Fruit fly (Drosophila melanogaster) whole organism, embryonic: Measurements from ENCODE around the gene Fbxl7.
A peak's percentile ranks its signal among the peaks of the same experiment; 100 is the strongest.

Experiments
- Bgb ChIP-seq: fragments of 200-800 bp; sonication (Bioruptor generic); IDR thresholded peaks from 2 replicates; pipeline ENCODE4 v1.3.6; 2022; ENCODE audit warnings: missing biosample characterization, missing genetic modification characterization; ENCODE audit not compliant: partially characterized antibody
- CG10543 ChIP-seq: fragments of 200-800 bp; sonication (Bioruptor generic); optimal IDR thresholded peaks from 3 replicates; lab custom pipeline; 2017; ENCODE audit warnings: missing biosample characterization, mild to moderate bottlenecking, missing genetic modification characterization, moderate library complexity
- CG11696 ChIP-seq: fragments of 200-800 bp; sonication (Bioruptor generic); IDR thresholded peaks from 2 replicates; pipeline ENCODE4 v1.3.6; 2022; ENCODE audit warnings: missing biosample characterization, missing genetic modification characterization
- CG14014 ChIP-seq: fragments of 200-800 bp; sonication (Bioruptor generic); IDR thresholded peaks from 2 replicates; pipeline ENCODE4 v1.3.6; 2022; ENCODE audit warnings: missing biosample characterization, missing genetic modification characterization
- CG14710 ChIP-seq: fragments of 200-800 bp; sonication (Bioruptor generic); optimal IDR thresholded peaks from 3 replicates; lab custom pipeline; 2019; ENCODE audit warnings: missing biosample characterization, mild to moderate bottlenecking, missing genetic modification characterization, moderate library complexity
- CG14860 ChIP-seq: fragments of 200-800 bp; sonication (Bioruptor generic); IDR thresholded peaks from 3 replicates; pipeline ENCODE4 v1.3.6; 2022; ENCODE audit warnings: missing biosample characterization, missing genetic modification characterization; ENCODE audit not compliant: partially characterized antibody
- CG15514 ChIP-seq: fragments of 200-800 bp; sonication (Bioruptor generic); optimal IDR thresholded peaks from 3 replicates; lab custom pipeline; 2017; ENCODE audit warnings: missing biosample characterization, missing genetic modification characterization, mild to moderate bottlenecking, moderate library complexity, missing genetic modification reagents
- CG16813 ChIP-seq: fragments of 200-800 bp; sonication (Bioruptor generic); IDR thresholded peaks from 3 replicates; pipeline ENCODE4 v1.3.6; 2022; ENCODE audit warnings: missing biosample characterization, missing genetic modification characterization; ENCODE audit not compliant: partially characterized antibody
- CG16815 ChIP-seq: fragments of 200-800 bp; sonication (Bioruptor generic); optimal IDR thresholded peaks from 3 replicates; lab custom pipeline; 2017; ENCODE audit warnings: missing biosample characterization, mild to moderate bottlenecking, missing genetic modification characterization
- CG17186 ChIP-seq: fragments of 200-800 bp; sonication (Bioruptor generic); optimal IDR thresholded peaks from 3 replicates; lab custom pipeline; 2017; ENCODE audit warnings: missing biosample characterization, missing genetic modification reagents, missing genetic modification characterization
- CG17829 ChIP-seq: fragments of 200-800 bp; optimal IDR thresholded peaks from 2 replicates; lab custom pipeline; 2019; ENCODE audit warnings: missing biosample characterization, mild to moderate bottlenecking, missing genetic modification characterization, moderate library complexity
- CG2199 ChIP-seq: fragments of 200-800 bp; sonication (Bioruptor generic); IDR thresholded peaks from 3 replicates; pipeline ENCODE4 v1.3.6; 2022; ENCODE audit warnings: missing biosample characterization, missing genetic modification characterization
- CG32767 ChIP-seq: fragments of 200-800 bp; sonication (Bioruptor generic); IDR thresholded peaks from 2 replicates; pipeline ENCODE4 v1.3.6; 2022; ENCODE audit warnings: missing biosample characterization, missing genetic modification characterization
- CG3995 ChIP-seq: fragments of 200-800 bp; sonication (Bioruptor generic); optimal IDR thresholded peaks from 3 replicates; lab custom pipeline; 2016; ENCODE audit warnings: missing biosample characterization, missing genetic modification characterization
- CG4617 ChIP-seq: fragments of 200-800 bp; sonication (Bioruptor generic); optimal IDR thresholded peaks from 3 replicates; lab custom pipeline; 2016; ENCODE audit warnings: missing biosample characterization, missing genetic modification characterization, borderline replicate concordance
- CG6654 ChIP-seq: fragments of 200-800 bp; sonication (Bioruptor generic); optimal IDR thresholded peaks from 2 replicates; lab custom pipeline; 2017; ENCODE audit warnings: missing biosample characterization, mild to moderate bottlenecking, missing genetic modification characterization
- CG8290 ChIP-seq, 3 experiments: fragments of 200-800 bp; sonication (Bioruptor generic); optimal IDR thresholded peaks; 2 replicates each; lab custom pipeline; 2016 to 2019; ENCODE audit warnings: missing biosample characterization in 3 of 3, missing genetic modification characterization in 3 of 3, mild to moderate bottlenecking in 2 of 3, moderate library complexity in 1 of 3
- Dip3 ChIP-seq: fragments of 200-800 bp; sonication (Bioruptor generic); optimal IDR thresholded peaks from 3 replicates; lab custom pipeline; 2016; ENCODE audit warnings: missing biosample characterization, missing genetic modification characterization
- Doc2 ChIP-seq: fragments of 200-800 bp; sonication (Bioruptor generic); IDR thresholded peaks from 2 replicates; pipeline ENCODE4 v1.3.6; 2022; ENCODE audit warnings: missing biosample characterization, missing genetic modification characterization
- HmgD ChIP-seq: fragments of 200-800 bp; sonication (Bioruptor generic); optimal IDR thresholded peaks from 3 replicates; lab custom pipeline; 2016; ENCODE audit warnings: missing biosample characterization, missing genetic modification characterization
- Hr51 ChIP-seq, 2 experiments: fragments of 200-800 bp; sonication (Bioruptor generic); optimal IDR thresholded peaks; 2 replicates in 1 of 2; 3 replicates in 1 of 2; lab custom pipeline; 2016 to 2018; ENCODE audit warnings: missing biosample characterization in 2 of 2, missing genetic modification characterization in 2 of 2, mild to moderate bottlenecking in 1 of 2, moderate library complexity in 1 of 2
- NC2β ChIP-seq: fragments of 200-800 bp; sonication (Bioruptor generic); optimal IDR thresholded peaks from 2 replicates; lab custom pipeline; 2016; ENCODE audit warnings: missing biosample characterization, missing genetic modification characterization
- Opbp ChIP-seq: fragments of 200-800 bp; sonication (Bioruptor generic); IDR thresholded peaks from 3 replicates; pipeline ENCODE4 v1.3.6; 2022; ENCODE audit warnings: missing biosample characterization, missing genetic modification characterization; ENCODE audit not compliant: partially characterized antibody
- Ptx1 ChIP-seq: fragments of 200-800 bp; sonication (Bioruptor generic); IDR thresholded peaks from 2 replicates; pipeline ENCODE4 v1.3.6; 2022; ENCODE audit warnings: missing biosample characterization, missing genetic modification characterization
- Rfx ChIP-seq: fragments of 200-800 bp; sonication (Bioruptor generic); IDR thresholded peaks from 2 replicates; pipeline ENCODE4 v1.3.6; 2022; ENCODE audit warnings: missing biosample characterization, missing genetic modification characterization
- Sry-δ ChIP-seq: fragments of 200-800 bp; sonication (Bioruptor generic); optimal IDR thresholded peaks from 2 replicates; lab custom pipeline; 2016; ENCODE audit warnings: missing biosample characterization, missing genetic modification characterization
- Vsx1 ChIP-seq: fragments of 200-800 bp; sonication (Bioruptor generic); optimal IDR thresholded peaks from 2 replicates; lab custom pipeline; 2017; ENCODE audit warnings: missing biosample characterization, mild to moderate bottlenecking, missing genetic modification characterization, missing genetic modification reagents
- YL-1 ChIP-seq: fragments of 200-800 bp; sonication (Bioruptor generic); optimal IDR thresholded peaks from 3 replicates; lab custom pipeline; 2017; ENCODE audit warnings: missing biosample characterization, mild to moderate bottlenecking, missing genetic modification characterization
- ara ChIP-seq: fragments of 200-800 bp; sonication (Bioruptor generic); IDR thresholded peaks from 2 replicates; pipeline ENCODE4 v1.3.6; 2022; ENCODE audit warnings: missing biosample characterization, missing genetic modification characterization
- bbx ChIP-seq: fragments of 200-800 bp; sonication (Bioruptor generic); IDR thresholded peaks from 2 replicates; pipeline ENCODE4 v1.3.6; 2022; ENCODE audit warnings: missing biosample characterization, missing genetic modification characterization; ENCODE audit not compliant: partially characterized antibody
- cas ChIP-seq: fragments of 200-800 bp; sonication (Bioruptor generic); IDR thresholded peaks from 2 replicates; pipeline ENCODE4 v1.3.6; 2022; ENCODE audit warnings: missing biosample characterization, missing genetic modification characterization
- chif ChIP-seq, 2 experiments: fragments of 200-800 bp; sonication (Bioruptor generic); optimal IDR thresholded peaks; 3 replicates each; lab custom pipeline; 2016; ENCODE audit warnings: missing biosample characterization in 2 of 2, missing genetic modification characterization in 2 of 2
- croc ChIP-seq: fragments of 200-800 bp; sonication (Bioruptor generic); conservative IDR thresholded peaks from 3 replicates; pipeline ENCODE4 v1.3.6; 2022; ENCODE audit warnings: missing biosample characterization, missing genetic modification characterization
- exex ChIP-seq: fragments of 200-800 bp; sonication (Bioruptor generic); optimal IDR thresholded peaks from 4 replicates; lab custom pipeline; 2018; ENCODE audit warnings: missing biosample characterization, mild to moderate bottlenecking, missing genetic modification characterization, moderate library complexity
- ftz-f1 ChIP-seq: fragments of 200-800 bp; sonication (Bioruptor generic); optimal IDR thresholded peaks from 2 replicates; lab custom pipeline; 2016; ENCODE audit warnings: missing biosample characterization, missing genetic modification characterization
- gsb ChIP-seq: fragments of 200-800 bp; sonication (Bioruptor generic); IDR thresholded peaks from 2 replicates; pipeline ENCODE4 v1.3.6; 2022; ENCODE audit warnings: missing biosample characterization, missing genetic modification characterization
- hb ChIP-seq: fragments of 200-800 bp; sonication (Bioruptor generic); IDR thresholded peaks from 3 replicates; pipeline ENCODE4 v1.3.6; 2022; ENCODE audit warnings: missing biosample characterization, missing genetic modification characterization; ENCODE audit not compliant: partially characterized antibody
- hbn ChIP-seq: fragments of 200-800 bp; sonication (Bioruptor generic); IDR thresholded peaks from 2 replicates; pipeline ENCODE4 v1.3.6; 2022; ENCODE audit warnings: missing biosample characterization, missing genetic modification characterization; ENCODE audit not compliant: partially characterized antibody
- knrl ChIP-seq: fragments of 200-800 bp; sonication (Bioruptor generic); IDR thresholded peaks from 3 replicates; pipeline ENCODE4 v1.3.6; 2022; ENCODE audit warnings: missing biosample characterization, missing genetic modification characterization; ENCODE audit not compliant: partially characterized antibody
- maf-S ChIP-seq: fragments of 200-800 bp; sonication (Bioruptor generic); optimal IDR thresholded peaks from 2 replicates; lab custom pipeline; 2016; ENCODE audit warnings: missing biosample characterization, missing genetic modification characterization
- mirr ChIP-seq: fragments of 200-800 bp; sonication (Bioruptor generic); optimal IDR thresholded peaks from 3 replicates; lab custom pipeline; 2018; ENCODE audit warnings: missing biosample characterization, mild to moderate bottlenecking, missing genetic modification characterization
- nom ChIP-seq: fragments of 200-800 bp; sonication (Bioruptor generic); optimal IDR thresholded peaks from 2 replicates; lab custom pipeline; 2017; ENCODE audit warnings: missing biosample characterization, missing genetic modification characterization, mild to moderate bottlenecking, moderate library complexity, missing genetic modification reagents
- phol ChIP-seq: fragments of 200-800 bp; sonication (Bioruptor generic); optimal IDR thresholded peaks from 3 replicates; lab custom pipeline; 2018; ENCODE audit warnings: missing biosample characterization, mild to moderate bottlenecking, missing genetic modification characterization, moderate library complexity
- pzg ChIP-seq: fragments of 200-800 bp; sonication (Bioruptor generic); optimal IDR thresholded peaks from 3 replicates; lab custom pipeline; 2018; ENCODE audit warnings: missing biosample characterization, mild to moderate bottlenecking, missing genetic modification characterization, moderate library complexity
- sens-2 ChIP-seq: fragments of 200-800 bp; sonication (Bioruptor generic); IDR thresholded peaks from 2 replicates; pipeline ENCODE4 v1.3.6; 2022; ENCODE audit warnings: missing biosample characterization, missing genetic modification characterization
- so ChIP-seq: fragments of 200-800 bp; sonication (Bioruptor generic); IDR thresholded peaks from 3 replicates; pipeline ENCODE4 v1.3.6; 2022; ENCODE audit warnings: missing biosample characterization, missing genetic modification characterization
- stwl ChIP-seq: fragments of 200-800 bp; sonication (Bioruptor generic); optimal IDR thresholded peaks from 3 replicates; lab custom pipeline; 2018; ENCODE audit warnings: missing biosample characterization, mild to moderate bottlenecking, missing genetic modification characterization, moderate library complexity
- trem ChIP-seq: fragments of 200-800 bp; optimal IDR thresholded peaks from 3 replicates; lab custom pipeline; 2019; ENCODE audit warnings: missing biosample characterization, mild to moderate bottlenecking, missing genetic modification characterization, moderate library complexity
- zen ChIP-seq: fragments of 200-800 bp; sonication (Bioruptor generic); optimal IDR thresholded peaks from 3 replicates; lab custom pipeline; 2018; ENCODE audit warnings: missing biosample characterization, mild to moderate bottlenecking, missing genetic modification characterization, moderate library complexity

Fbxl7 gene

DNA sequence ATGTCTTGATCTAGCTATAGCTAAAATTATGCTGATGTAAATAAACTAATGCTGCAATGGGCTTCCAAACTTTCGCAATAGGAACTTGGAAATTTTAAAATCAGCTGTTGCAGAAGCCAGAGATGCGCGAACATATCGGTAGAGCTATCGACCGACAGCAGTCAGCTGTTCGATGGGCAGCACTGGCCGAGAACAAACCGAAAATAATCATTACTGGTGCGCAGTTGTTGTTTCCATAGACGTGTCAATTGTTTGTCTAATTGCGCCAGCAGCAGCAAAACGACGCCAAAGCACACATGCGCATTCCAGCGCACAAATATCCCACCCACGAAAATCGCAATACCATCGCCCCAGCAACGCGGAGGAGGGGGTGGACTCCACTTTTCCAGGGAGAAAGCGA is 14.3 kb downstream of the Fbxl7 start, which contains the start of gene Sap47 (continued):
- TF ChIP-seq Rfx (GFP tag; lab: Robert Waterston, UW), result peak; percentile 52; the same call in 1 of the 2 replicates
- TF ChIP-seq mirr (GFP tag; lab: Kevin White, UChicago), result peak; percentile 41
- peak; percentile 85 for TF ChIP-seq bbx (GFP tag; lab: Robert Waterston, UW)
- TF ChIP-seq Hr51 (GFP tag; optimal IDR thresholded peaks at IDR 0.05; lab: Kevin White, UChicago), result peak in 1 of 2 experiments; percentile 0
- peak; percentile 42; the same call in 1 of the 2 replicates for TF ChIP-seq gsb (GFP tag; lab: Robert Waterston, UW)
- peak; percentile 77 for TF ChIP-seq knrl (GFP tag; lab: Robert Waterston, UW)
- peak; percentile 65; the same call in 2 of the 3 replicates for TF ChIP-seq hb
- TF ChIP-seq Dip3, result no peak
- peak; percentile 7 for TF ChIP-seq CG10543 (GFP tag; lab: Kevin White, UChicago)
- peak; percentile 76 for TF ChIP-seq CG16813 (GFP tag; lab: Robert Waterston, UW)
- no peak for TF ChIP-seq CG32767 (GFP tag; lab: Robert Waterston, UW)
- no peak for TF ChIP-seq sens-2 (GFP tag; lab: Robert Waterston, UW)
- no peak for TF ChIP-seq NC2β (GFP tag; lab: Kevin White, UChicago)
- peak; percentile 66 for TF ChIP-seq CG4617
- TF ChIP-seq CG14014 (GFP tag; lab: Robert Waterston, UW), result peak; percentile 22; the same call in 1 of the 2 replicates
- TF ChIP-seq hbn (GFP tag; lab: Robert Waterston, UW), result peak; percentile 83
- peak; percentile 13 for TF ChIP-seq HmgD
- peak; percentile 74 for TF ChIP-seq CG14860
- peak; percentile 59 for TF ChIP-seq YL-1
- TF ChIP-seq Ptx1, result no peak
- peak; percentile 40 for TF ChIP-seq exex (tag; lab: Kevin White, UChicago)
- no peak for TF ChIP-seq ftz-f1 (GFP tag; lab: Kevin White, UChicago)
- TF ChIP-seq CG3995, result peak; percentile 56
- peak; percentile 18; the same call in 1 of the 3 replicates for TF ChIP-seq so
- peak; percentile 91 for TF ChIP-seq Bgb (GFP tag; lab: Robert Waterston, UW)
- TF ChIP-seq nom (GFP tag; lab: Kevin White, UChicago), result no peak
- no peak for TF ChIP-seq ara
- TF ChIP-seq chif (GFP tag; optimal IDR thresholded peaks at IDR 0.05; lab: Kevin White, UChicago), result no peak
- TF ChIP-seq CG8290 (GFP tag; optimal IDR thresholded peaks at IDR 0.05; lab: Kevin White, UChicago), result no peak
- peak in 1 of 2 experiments; percentile 67 for TF ChIP-seq CG8290 (tag; optimal IDR thresholded peaks at IDR 0.05; lab: Kevin White, UChicago)
- peak; percentile 48 for TF ChIP-seq CG15514
- no peak for TF ChIP-seq Doc2 (GFP tag; lab: Robert Waterston, UW)
- peak; percentile 40 for TF ChIP-seq stwl (tag; lab: Kevin White, UChicago)
- TF ChIP-seq CG17829 (tag; lab: Kevin White, UChicago), result peak; percentile 21
- no peak for TF ChIP-seq CG11696 (GFP tag; lab: Robert Waterston, UW)
- TF ChIP-seq CG2199, result 0 out of 3 replicates have a peak, but pooled peaks have one; percentile 11
- TF ChIP-seq Sry-δ (GFP tag; lab: Kevin White, UChicago), result peak; percentile 80
- TF ChIP-seq trem (tag; lab: Kevin White, UChicago), result peak; percentile 20
- peak; percentile 64 for TF ChIP-seq CG17186 (GFP tag; lab: Kevin White, UChicago)
- peak; percentile 12 for TF ChIP-seq zen (tag; lab: Kevin White, UChicago)
- peak; percentile 12 for TF ChIP-seq Vsx1 (GFP tag; lab: Kevin White, UChicago)
- TF ChIP-seq phol (tag; lab: Kevin White, UChicago), result no peak
- no peak for TF ChIP-seq CG16815 (GFP tag; lab: Kevin White, UChicago)
- TF ChIP-seq CG6654 (GFP tag; lab: Kevin White, UChicago), result no peak
- no peak for TF ChIP-seq maf-S (GFP tag; lab: Kevin White, UChicago)
- no peak for TF ChIP-seq croc
- TF ChIP-seq Opbp (GFP tag; lab: Robert Waterston, UW), result peak; percentile 76; the same call in 2 of the 3 replicates
- no peak for TF ChIP-seq cas (GFP tag; lab: Robert Waterston, UW)
- TF ChIP-seq pzg (GFP tag; lab: Kevin White, UChicago), result peak; percentile 80
- peak; percentile 17 for TF ChIP-seq CG14710
